Fruit fly (Drosophila melanogaster): ENCODE results near the gene Lkb1.
A peak's percentile ranks its signal among the peaks of the same experiment; 100 is the strongest.

The Lkb1 gene

DNA sequence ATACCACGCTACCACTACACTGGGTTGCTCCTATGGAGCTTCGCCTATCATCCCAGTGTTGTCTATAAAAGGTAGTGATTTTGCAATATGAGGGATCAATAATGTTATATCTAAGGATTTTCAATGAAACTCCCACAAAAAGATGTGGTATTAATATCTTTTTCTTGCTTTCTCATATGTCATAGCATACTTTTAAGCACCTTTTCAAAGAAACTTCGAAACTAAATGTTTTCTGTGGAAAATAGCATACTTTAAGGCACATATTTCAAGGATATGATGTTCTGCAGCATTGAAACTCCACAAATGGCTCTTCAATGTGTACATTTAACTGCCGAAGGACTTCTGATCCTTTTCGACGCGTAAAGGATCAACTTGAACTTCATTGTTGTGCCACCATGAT is 3.5 kb upstream of the Lkb1 start:
- no peak for TF ChIP-seq CTCF (optimal IDR thresholded peaks at IDR 0.05)
- TF ChIP-seq CG8478 (optimal IDR thresholded peaks at IDR 0.05): no peak

DNA sequence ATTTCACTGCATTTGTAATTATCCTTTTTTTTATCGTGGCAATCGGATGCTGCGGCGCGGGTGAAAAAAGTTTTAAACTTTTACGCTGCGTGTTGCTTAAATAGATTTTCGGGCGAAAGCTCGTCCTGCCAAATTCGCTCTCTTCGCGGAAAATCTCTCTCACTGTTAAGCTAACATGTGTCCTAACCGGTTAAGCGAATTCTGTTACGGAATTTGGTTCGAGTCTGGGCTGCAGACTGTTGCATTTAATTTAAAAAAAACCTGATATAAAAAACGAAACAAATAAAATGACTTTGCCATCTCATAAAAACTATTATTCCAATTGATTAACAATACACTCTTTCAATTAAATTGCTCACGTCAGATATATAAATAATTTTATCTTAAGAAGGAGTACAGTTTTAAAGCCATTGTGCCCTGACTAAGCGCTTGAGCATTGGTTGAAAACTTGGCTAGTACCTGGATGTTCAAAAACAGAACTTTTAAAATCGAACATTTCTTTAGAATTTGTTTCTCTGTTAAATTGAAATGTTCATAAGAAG is 1.8 kb upstream of the Lkb1 start, which contains the start of gene Task6:
Gene Task6, minus strand, starts transcription at position 51 of the 542 bp plus-strand sequence.
- no peak for TF ChIP-seq CG8478 (optimal IDR thresholded peaks at IDR 0.05)
- TF ChIP-seq CTCF (optimal IDR thresholded peaks at IDR 0.05): peak in 1 of 2 experiments; percentile 42

DNA sequence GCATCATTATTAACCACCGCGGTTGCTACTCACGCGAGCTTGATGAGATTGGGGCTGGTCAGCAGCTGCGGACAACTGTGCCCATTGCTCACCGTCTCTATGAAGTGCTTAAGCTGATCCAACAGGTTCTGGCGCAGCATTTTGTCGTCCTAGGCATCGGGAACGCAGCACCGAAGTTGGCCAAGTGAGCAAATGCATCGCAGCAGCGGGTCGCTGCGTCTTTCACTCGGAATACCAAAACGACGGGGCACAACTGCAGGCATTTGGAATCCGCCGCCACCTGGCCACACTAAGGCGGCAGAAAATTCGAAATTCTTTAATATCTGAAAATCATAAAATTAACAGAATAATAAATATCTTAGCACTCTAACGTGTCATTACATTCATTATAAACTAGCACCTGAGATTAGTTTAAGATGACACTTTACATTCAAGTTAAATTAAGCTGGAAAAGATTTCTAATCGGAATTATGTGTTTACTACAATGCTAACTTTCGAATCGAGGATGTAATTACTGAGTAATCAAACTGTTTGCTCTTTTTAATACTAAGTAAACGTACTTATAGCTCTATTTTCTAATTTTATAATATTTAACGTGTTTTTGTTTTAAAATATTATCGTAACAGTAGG is 6.8 kb downstream of the Lkb1 start:
- TF ChIP-seq CG8478 (optimal IDR thresholded peaks at IDR 0.05) (no peak), CTCF (optimal IDR thresholded peaks at IDR 0.05) (no peak)

DNA sequence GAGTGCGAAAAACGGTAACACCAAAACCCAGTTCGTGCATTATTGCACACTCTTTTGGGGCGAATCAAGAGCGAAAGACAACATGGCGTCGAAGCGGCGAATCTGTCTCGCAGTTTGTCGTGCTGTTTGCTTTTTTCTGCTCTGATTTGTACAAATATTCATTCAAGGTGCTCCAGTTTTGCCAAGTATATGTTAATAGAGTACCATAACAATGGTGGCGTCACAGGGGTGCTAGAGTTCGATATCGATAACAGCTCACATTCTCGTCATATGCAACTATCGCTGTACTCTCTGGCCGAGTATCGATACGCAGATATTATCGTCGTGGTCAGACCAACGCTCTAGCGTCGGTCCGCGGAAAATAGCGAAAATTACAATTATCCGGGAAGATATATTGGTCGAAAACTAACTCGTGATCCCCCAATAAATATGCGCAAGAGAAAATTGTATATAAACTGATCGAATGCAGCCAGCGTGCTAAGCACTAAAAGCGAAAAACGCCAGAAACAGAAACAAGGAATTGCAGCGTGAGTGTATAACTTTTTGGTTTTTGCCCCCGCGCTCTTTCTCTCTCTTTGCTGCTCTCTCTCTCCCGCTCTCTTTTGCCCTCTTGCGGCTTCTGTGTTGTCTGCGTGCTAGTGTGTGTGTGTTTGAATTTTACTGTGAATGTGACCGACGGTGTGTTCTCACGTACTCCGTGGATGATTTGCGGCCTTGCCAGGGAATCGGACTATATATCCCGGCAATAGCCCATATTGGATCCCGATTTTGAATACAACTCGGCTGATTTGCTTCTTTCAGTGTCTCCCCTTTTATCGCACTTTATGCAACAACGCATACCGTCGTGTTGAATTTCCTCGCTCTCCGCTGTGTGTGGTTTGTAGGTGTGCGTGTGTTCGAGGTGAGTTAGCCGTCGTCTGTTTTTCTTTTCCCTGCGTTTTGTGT is 7.5 kb downstream of the Lkb1 start, which contains the start of gene flfl:
Gene flfl, plus strand, starts transcription at position 298 of the 945 bp plus-strand sequence.
- TF ChIP-seq CTCF (optimal IDR thresholded peaks at IDR 0.05): peak in 1 of 2 experiments; percentile 10
- TF ChIP-seq CG8478 (optimal IDR thresholded peaks at IDR 0.05): no peak

DNA sequence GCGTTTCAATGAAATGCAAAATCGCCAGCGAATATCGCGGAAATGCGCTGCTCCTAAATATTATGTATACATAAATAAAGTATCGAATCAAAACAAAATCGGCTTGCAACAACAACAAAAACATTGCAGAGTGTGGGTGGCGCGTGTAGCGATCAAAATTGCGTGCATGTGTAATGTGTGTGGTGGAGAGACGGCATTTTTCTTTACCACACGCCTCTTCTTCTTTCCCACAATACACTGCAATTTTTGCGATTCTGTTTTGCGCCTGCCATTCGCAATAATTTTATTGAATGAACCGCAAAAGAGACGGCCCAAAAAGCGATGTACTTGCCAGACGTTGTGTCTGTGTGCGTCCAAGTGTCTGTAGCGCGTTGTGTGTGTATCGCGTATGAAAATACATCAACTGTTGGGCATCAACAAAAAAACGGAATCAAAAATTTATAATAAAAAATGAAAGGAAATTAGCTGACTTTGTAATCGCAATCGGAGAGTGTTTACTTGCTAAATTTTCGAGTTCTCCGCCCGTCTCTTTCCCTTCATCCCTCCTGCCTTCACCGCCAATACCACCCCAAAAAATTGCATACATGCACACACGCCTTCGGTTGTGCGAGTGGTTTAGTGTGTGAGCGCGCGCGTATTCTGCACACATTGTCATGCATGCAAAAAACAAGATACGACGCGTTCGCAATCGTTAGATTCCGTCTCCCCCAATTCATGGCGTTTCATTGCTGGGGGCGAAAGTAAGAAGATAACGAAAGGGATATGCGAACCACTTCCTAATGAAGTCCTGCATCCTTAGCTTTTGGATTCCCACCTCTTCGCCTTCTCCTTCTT is 8.4 kb downstream of the Lkb1 start:
- no peak for TF ChIP-seq CG8478 (optimal IDR thresholded peaks at IDR 0.05)
- no peak for TF ChIP-seq CTCF (optimal IDR thresholded peaks at IDR 0.05)

DNA sequence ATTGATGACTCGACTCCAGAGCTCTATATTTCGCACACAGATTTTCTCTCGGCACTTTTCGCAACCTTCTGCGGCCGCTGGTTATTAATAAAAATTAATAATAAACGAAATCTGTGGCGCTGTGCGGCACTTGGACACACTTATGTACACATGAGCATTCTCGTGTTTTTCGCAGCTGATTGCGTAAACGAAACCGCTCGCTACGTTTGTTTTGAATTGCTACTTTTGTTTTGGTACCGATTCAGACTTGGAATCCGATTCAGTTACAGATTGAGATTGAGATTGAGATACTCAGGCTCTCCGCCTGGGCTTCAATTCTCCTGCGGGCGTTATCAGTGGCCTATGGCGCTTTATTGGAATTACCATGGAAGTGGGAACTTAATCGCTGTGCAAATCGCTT is 9.6 kb downstream of the Lkb1 start:
- TF ChIP-seq CTCF (optimal IDR thresholded peaks at IDR 0.05) (no peak), CG8478 (optimal IDR thresholded peaks at IDR 0.05) (no peak)

DNA sequence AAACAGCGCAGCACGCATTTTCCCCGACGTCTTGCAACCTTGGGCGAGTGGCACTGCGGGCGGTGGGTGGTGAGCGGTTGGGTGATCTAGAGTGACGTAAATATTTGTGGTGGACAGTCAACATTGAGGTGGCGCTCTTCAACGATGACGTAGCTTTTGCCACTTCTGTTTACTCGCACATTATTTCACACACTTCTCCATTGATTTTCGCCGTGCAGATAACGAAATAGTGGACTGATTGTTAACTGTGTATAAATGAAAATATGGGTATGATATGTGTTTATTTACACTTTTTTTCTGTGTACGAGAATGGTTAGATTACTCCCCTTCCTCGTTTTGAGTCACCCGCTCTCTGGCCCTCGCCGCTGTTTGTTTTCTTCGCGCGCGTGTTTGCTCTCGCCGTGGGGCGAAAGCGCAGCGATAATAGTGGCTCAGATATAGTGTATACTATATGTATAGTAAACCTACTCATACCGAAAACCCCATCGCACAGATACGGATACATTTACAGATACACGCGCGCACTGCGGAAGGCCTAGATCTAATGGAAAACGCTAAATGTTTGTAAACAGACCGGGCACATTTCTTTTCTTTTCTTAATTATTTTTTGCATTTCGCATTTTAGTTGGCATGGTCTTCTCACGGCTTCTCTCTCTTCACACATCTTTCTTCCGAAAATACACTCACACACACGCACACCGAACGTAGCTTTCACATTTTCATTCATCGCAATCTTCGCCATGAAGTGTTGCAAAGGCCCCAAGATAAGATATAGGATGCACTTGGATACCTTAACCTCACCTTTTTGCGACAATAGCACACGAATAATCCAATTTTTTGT is 10.2 kb downstream of the Lkb1 start, which contains the start of gene omd:
Gene omd, minus strand, starts transcription at position 840 of the 841 bp plus-strand sequence.
- no peak for TF ChIP-seq CG8478 (optimal IDR thresholded peaks at IDR 0.05)
- no peak for TF ChIP-seq CTCF (optimal IDR thresholded peaks at IDR 0.05)

DNA sequence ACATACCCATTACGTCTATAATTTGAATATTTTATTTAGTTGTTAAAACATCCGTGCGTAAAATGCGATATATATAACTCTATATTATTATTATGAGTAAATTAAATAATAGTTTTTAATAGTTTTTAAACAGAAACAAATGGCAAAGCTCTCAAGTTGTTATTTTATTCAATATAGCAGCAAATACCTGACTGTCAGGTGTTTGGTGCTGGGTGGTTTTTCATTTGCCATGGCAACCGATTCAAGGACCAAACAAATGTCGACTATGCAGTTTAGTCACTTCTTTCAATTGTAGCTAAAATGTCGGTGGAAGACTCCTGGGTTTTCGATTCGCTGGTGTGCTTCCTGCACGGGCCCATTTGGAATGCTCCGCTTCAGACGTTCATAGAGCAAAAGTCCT is 17.4 kb downstream of the Lkb1 start, which contains the start of gene CG14367:
Gene CG14367, plus strand, starts transcription at position 301 of the 400 bp plus-strand sequence.
- no peak for TF ChIP-seq CG8478 (optimal IDR thresholded peaks at IDR 0.05)
- no peak for TF ChIP-seq CTCF (optimal IDR thresholded peaks at IDR 0.05)

DNA sequence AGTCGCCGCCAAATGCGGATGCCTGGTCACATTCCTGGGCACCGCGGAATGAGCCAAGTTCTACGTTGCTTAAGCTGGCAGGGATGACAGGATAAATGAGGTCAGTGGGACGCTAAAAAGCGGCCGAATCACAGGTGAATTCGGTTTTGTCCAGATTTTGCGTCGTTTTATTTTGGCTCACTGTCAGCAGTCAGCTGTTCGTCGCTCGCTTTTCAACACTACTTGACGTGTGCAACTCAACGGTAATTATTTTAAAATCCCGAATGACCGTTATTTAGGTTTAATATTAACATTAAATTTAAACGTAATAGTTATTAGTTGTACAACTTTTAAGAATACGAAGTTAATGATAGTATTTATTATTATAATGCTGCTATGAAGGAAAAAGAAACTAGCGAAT is 23.0 kb downstream of the Lkb1 start:
- TF ChIP-seq CTCF (optimal IDR thresholded peaks at IDR 0.05): peak in 1 of 2 experiments; percentile 10
- no peak for TF ChIP-seq CG8478 (optimal IDR thresholded peaks at IDR 0.05)

DNA sequence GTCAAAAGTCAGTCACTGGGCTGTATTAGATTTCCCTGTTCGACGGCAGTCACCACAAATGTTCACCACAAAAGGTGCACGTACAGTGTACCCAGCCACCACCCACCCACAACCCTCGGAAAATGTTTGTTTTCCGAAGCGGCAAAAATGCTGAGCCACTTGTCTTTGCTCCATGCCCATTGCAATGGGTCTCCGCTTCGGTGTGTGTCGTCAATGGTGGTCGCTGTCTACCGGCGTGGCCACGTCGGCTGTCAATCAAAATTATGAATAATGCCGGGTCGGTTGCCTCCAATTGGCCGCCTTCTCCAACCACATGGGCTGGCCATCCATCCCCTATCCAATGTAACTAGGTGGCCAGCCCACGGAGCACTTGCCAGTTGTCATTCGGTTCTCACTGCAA is 23.8 kb downstream of the Lkb1 start, which contains the start of gene ninaB:
Gene ninaB, plus strand, starts transcription at position 374 of the 400 bp plus-strand sequence.
- TF ChIP-seq CG8478 (optimal IDR thresholded peaks at IDR 0.05) (no peak), CTCF (optimal IDR thresholded peaks at IDR 0.05) (no peak)

DNA sequence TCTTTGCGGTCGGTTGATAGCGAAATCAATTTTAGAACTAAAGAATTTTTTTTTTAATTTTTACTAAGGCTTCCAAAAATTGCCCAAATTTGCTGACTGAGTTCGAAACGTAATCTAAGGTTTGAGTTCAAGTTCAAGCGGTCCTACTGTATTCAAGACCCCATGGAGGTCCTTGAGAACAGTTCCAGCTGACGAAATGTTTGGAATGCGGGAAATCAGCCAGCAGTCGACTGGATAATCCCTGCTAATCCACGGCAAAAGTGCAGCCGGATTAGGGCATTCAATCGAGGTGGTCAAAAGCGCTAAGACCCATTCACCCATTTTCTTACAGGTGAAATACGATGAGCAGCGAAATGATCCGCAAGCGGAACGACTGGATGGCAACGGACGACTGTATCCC is 24.4 kb downstream of the Lkb1 start, which contains the start of gene f-cup:
Gene f-cup, minus strand, starts transcription at position 101 of the 400 bp plus-strand sequence.
- TF ChIP-seq CTCF (optimal IDR thresholded peaks at IDR 0.05) (no peak), CG8478 (optimal IDR thresholded peaks at IDR 0.05) (no peak)

DNA sequence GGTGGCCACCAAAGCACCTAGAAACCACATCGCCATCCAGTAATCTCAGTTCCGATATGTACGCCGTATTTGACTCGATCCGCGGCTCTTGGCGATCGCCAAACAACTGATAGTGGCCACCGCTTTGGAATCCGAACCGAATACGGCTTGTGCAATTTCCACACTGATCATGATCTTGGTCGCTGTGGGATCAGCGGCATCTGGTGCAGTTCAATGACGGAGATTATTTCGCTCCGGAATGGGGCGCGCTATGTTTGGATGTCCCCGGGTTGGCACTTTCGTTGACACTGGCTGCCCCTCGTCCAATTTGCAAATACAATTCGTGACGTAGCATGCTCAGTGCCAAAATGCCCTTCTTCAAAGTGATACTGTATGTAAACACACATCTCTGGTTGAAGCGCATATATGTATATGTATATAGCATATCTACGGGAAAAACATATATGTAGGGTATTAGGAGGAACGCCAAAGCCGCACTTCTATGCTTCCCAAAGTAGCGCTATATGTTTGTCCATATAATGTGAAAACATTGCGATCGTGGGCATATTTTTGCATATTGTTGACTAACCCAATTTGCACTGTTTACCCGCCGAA is 29.0 kb downstream of the Lkb1 start, which contains the start of gene Adgf-D:
Gene Adgf-D, minus strand, starts transcription at position 111 of the 594 bp plus-strand sequence.
- TF ChIP-seq CG8478 (optimal IDR thresholded peaks at IDR 0.05): no peak
- no peak for TF ChIP-seq CTCF (optimal IDR thresholded peaks at IDR 0.05)

DNA sequence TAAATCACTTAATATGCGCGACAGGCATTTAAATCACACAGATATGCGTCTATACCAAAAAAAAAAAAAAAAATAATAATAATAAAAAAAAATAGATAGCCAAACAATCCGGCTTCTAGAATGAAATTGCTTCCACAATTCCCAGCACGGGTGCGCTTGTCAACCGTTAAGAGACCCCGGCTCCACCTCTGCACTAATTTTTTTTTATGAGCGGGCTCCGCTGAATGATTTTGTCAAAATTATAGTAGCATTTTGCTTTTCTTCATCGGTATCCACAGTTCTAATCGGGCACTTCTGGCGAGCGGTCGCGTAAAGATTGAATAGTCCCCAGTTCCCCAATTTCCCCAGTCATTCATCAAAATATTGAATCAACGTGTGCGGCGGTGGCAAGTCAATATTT is 30.1 kb downstream of the Lkb1 start, which contains the start of gene Adgf-C:
Gene Adgf-C, plus strand, starts transcription at position 301 of the 400 bp plus-strand sequence.
- TF ChIP-seq CG8478 (optimal IDR thresholded peaks at IDR 0.05): no peak
- TF ChIP-seq CTCF (optimal IDR thresholded peaks at IDR 0.05): no peak
